Worm (Caenorhabditis elegans) whole organism, early embryonic: ENCODE results near the gene C18A3.7.

Experiments
- F13C5.2 ChIP-seq: sonication (generic microtip); optimal IDR thresholded peaks from 2 replicates; lab custom pipeline; 2017; ENCODE audit warnings: mild to moderate bottlenecking, missing genetic modification characterization, inconsistent platforms, missing compliant biosample characterization
- ama-1 ChIP-seq: fragments of 150-350 bp; optimal IDR thresholded peaks from 2 replicates; lab custom pipeline; 2014
- ceh-13 ChIP-seq: fragments of 200-800 bp; sonication (Bioruptor generic); optimal IDR thresholded peaks from 2 replicates; lab custom pipeline; 2018; ENCODE audit warnings: mild to moderate bottlenecking, missing genetic modification characterization, missing compliant biosample characterization
- ceh-36 ChIP-seq: sonication (generic microtip); optimal IDR thresholded peaks from 2 replicates; lab custom pipeline; 2016; ENCODE audit warnings: missing genetic modification characterization, inconsistent platforms, missing compliant biosample characterization
- hmbx-1 ChIP-seq: sonication (generic microtip); optimal IDR thresholded peaks from 2 replicates; lab custom pipeline; 2016; ENCODE audit warnings: mild to moderate bottlenecking, missing genetic modification characterization, missing compliant biosample characterization
- hnd-1 ChIP-seq: sonication (generic microtip); optimal IDR thresholded peaks from 2 replicates; lab custom pipeline; 2016; ENCODE audit warnings: missing genetic modification characterization, missing compliant biosample characterization
- pes-1 ChIP-seq: fragments of 200-800 bp; sonication (Bioruptor generic); IDR thresholded peaks from 2 replicates; pipeline ENCODE4 v1.3.6; 2022; ENCODE audit warnings: missing genetic modification reagents, missing genetic modification characterization, missing compliant biosample characterization
- scrt-1 ChIP-seq: fragments of 200-800 bp; sonication (Bioruptor generic); IDR thresholded peaks from 2 replicates; pipeline ENCODE4 v1.3.6; 2022; ENCODE audit warnings: missing genetic modification characterization, missing compliant biosample characterization
- tbx-37 ChIP-seq: fragments of 200-800 bp; sonication (Bioruptor generic); conservative IDR thresholded peaks from 2 replicates; pipeline ENCODE4 v1.3.6; 2022; ENCODE audit warnings: missing genetic modification reagents, missing genetic modification characterization, missing compliant biosample characterization
- tra-4 ChIP-seq: sonication (generic microtip); optimal IDR thresholded peaks from 2 replicates; lab custom pipeline; 2017; ENCODE audit warnings: missing genetic modification characterization, missing compliant biosample characterization

DNA sequence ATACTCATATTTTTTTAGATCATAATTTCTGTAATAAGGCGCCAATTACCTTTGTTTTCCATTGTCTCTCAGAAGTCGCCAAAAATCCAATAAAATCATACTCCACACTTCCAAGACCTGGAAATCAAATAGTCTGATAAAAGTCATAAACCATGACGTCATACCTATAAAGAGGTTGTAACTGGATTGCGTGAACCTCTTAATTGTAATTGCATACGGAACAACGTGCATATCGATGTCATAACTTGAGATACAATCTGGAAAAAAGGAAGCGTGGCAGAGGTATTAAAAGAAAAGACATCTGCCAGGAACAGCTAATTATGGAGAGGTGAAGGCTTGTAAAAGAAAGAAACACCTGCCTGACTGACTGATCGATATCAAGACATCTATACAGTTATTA lies 14.8 kb upstream of the C18A3.7 start, which contains the start of gene F10C1.9:
- TF ChIP-seq pes-1 (GFP tag; lab: Robert Waterston, UW) (no peak), hmbx-1 (tag; lab: Kevin White, UChicago) (no peak), F13C5.2 (tag; lab: Kevin White, UChicago) (no peak), ama-1 (lab: Kevin White, UChicago) (no peak), hnd-1 (no peak), ceh-36 (no peak), tbx-37 (no peak), tra-4 (no peak), scrt-1 (GFP tag; lab: Robert Waterston, UW) (no peak), ceh-13 (GFP tag; lab: Kevin White, UChicago) (no peak)
